Worm (Caenorhabditis elegans) whole organism, midembryonic: ENCODE results near the gene sde-2.

ENCODE experiments used
- T22C8.4 ChIP-seq: fragments of 200-800 bp; sonication (Bioruptor generic); IDR thresholded peaks from 2 replicates; pipeline ENCODE4 v1.3.6; 2022; ENCODE audit warnings: missing genetic modification characterization, missing compliant biosample characterization
- cog-1 ChIP-seq: sonication (generic microtip); optimal IDR thresholded peaks from 2 replicates; lab custom pipeline; 2016; ENCODE audit warnings: missing genetic modification characterization, missing compliant biosample characterization
- flt-1 ChIP-seq: fragments of 200-800 bp; sonication (Bioruptor generic); IDR thresholded peaks from 2 replicates; pipeline ENCODE4 v1.3.6; 2022; ENCODE audit warnings: missing genetic modification characterization, missing compliant biosample characterization
- klf-2 ChIP-seq: fragments of 200-800 bp; sonication (Bioruptor generic); conservative IDR thresholded peaks from 2 replicates; pipeline ENCODE4 v1.3.6; 2022; ENCODE audit warnings: missing genetic modification reagents, missing genetic modification characterization, missing compliant biosample characterization
- med-1 ChIP-seq: sonication (generic microtip); optimal IDR thresholded peaks from 2 replicates; lab custom pipeline; 2017; ENCODE audit warnings: missing genetic modification characterization, mild to moderate bottlenecking, missing compliant biosample characterization, antibody characterized with exemption, missing genetic modification reagents; ENCODE audit not compliant: insufficient read depth
- ref-1 ChIP-seq: fragments of 200-800 bp; sonication (Bioruptor generic); conservative IDR thresholded peaks from 2 replicates; pipeline ENCODE4 v1.3.6; 2022; ENCODE audit warnings: missing genetic modification reagents, missing genetic modification characterization, missing compliant biosample characterization
- tab-1 ChIP-seq: fragments of 200-800 bp; sonication (Bioruptor generic); IDR thresholded peaks from 2 replicates; pipeline ENCODE4 v1.3.6; 2022; ENCODE audit warnings: missing genetic modification characterization, missing compliant biosample characterization
- ztf-23 ChIP-seq: fragments of 200-800 bp; sonication (Bioruptor generic); IDR thresholded peaks from 2 replicates; pipeline ENCODE4 v1.3.6; 2022; ENCODE audit warnings: missing genetic modification reagents, missing genetic modification characterization, missing compliant biosample characterization
- ztf-29 ChIP-seq: fragments of 200-800 bp; sonication (Bioruptor generic); IDR thresholded peaks from 2 replicates; pipeline ENCODE4 v1.3.6; 2022; ENCODE audit warnings: missing genetic modification reagents, missing genetic modification characterization, missing compliant biosample characterization

sde-2 gene

DNA sequence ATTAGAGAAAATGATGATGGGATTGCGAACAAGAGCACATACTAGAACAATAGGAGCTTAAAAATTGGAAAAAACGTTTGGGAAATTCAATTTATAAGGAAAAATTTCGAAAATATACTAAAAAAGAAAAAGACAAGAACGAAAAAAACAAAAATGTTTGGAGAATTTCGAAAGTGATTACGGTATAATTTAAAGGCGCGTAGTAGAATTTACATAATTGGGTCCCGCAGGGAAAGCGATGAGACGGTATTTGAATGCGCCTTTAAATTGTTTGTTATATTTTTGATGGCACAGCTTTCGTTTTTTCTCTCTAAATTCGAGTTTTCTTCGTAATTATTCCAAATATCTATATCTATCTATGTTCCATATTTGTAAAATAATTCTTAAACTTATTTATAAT, 32.7 kb downstream of the sde-2 start:
- TF ChIP-seq med-1 (GFP tag; lab: Kevin White, UChicago), result no peak
- no peak for TF ChIP-seq klf-2 (GFP tag; lab: Robert Waterston, UW)
- no peak for TF ChIP-seq tab-1

DNA sequence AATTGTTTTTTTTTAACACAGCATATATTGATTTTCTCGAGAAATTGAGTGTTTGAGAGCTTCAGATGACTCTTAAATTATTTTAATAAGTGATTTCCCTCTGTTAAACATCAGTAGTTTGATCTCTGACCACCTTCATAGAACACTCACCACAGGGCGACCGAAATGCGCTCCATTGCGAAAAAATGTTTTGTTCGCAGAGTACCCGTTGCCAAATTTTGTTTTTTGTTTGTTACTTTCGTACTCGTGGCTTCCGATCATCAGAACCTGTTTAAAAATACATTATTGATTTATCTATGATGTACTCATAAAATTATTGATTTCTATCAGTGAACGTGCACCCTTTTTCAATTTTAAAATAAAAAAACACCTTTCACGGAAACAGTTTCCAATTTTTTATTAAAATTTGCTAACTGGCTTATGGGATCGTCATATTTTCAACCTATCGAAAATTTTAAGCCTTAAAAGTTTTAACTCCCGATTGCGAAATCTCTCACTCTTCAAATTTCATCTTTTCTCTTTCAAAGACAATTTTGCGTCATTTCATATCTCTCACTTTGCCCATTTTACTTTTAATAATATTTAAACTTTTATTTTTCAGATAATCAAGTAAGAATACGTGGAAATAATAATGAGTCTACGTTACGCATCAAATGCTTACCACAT, 33.4 kb downstream of the sde-2 start, which contains the start of gene letm-1:
Gene letm-1, plus strand, starts transcription at position 598 of the 666 bp plus-strand sequence.
- no peak for TF ChIP-seq flt-1 (GFP tag; lab: Robert Waterston, UW)
- TF ChIP-seq tab-1, result no peak
- no peak for TF ChIP-seq ztf-23 (GFP tag; lab: Robert Waterston, UW)
- TF ChIP-seq med-1 (GFP tag; lab: Kevin White, UChicago), result no peak
- no peak for TF ChIP-seq T22C8.4 (GFP tag; lab: Robert Waterston, UW)
- no peak for TF ChIP-seq ztf-29 (GFP tag; lab: Robert Waterston, UW)
- TF ChIP-seq cog-1 (tag; lab: Kevin White, UChicago), result no peak
- TF ChIP-seq klf-2 (GFP tag; lab: Robert Waterston, UW), result no peak
- TF ChIP-seq ref-1 (GFP tag; lab: Robert Waterston, UW), result no peak

DNA sequence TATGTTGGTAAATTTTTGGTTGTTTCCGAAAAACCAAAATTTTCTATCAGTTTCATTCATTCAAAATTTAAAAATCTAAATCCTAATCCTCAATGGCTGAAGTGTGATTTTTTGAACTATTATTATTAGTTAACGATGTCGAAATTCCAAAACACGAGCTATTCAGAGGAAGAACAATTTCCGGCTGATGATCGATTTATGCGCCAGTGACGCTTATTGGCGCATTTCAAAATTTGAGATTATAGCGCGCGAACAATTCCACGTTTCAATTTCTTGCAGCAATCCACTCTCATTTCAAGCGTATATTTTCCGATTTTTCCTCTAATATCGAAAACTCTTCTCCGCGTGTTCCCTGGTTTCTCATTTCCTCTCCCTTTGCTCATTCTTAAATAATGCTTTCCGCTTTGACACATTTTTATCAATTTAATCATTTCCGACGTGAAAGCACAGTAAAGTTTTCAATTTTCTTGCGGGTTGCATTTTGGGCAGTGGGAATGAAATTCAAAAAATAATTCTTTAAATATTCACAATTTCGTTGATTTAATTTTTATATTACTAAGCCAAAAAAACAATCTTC, 37.1 kb downstream of the sde-2 start:
- TF ChIP-seq ztf-29 (GFP tag; lab: Robert Waterston, UW), result no peak
- TF ChIP-seq flt-1 (GFP tag; lab: Robert Waterston, UW), result no peak
- TF ChIP-seq tab-1, result no peak
- no peak for TF ChIP-seq T22C8.4 (GFP tag; lab: Robert Waterston, UW)
- TF ChIP-seq med-1 (GFP tag; lab: Kevin White, UChicago), result no peak
- no peak for TF ChIP-seq ztf-23 (GFP tag; lab: Robert Waterston, UW)
- TF ChIP-seq ref-1 (GFP tag; lab: Robert Waterston, UW), result no peak
- TF ChIP-seq cog-1 (tag; lab: Kevin White, UChicago), result no peak
- TF ChIP-seq klf-2 (GFP tag; lab: Robert Waterston, UW), result no peak

DNA sequence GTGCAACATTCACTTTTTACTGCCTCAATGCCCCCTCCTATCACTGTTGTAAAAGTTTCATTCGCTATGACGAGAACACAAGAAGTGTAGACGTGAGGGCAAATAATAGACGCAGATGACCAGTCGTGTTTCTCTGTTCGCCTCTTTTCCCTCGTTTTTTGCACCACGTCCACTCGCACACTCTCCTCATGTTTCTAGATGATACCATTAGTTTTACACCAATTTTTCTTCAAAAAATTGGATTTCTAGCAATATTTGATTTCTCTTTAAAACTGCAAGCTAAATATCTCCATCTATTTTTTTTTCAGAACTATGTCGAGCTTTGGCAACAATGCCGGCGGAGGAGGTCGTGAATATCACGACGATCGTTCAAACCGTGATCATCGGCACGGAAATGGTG, 37.7 kb downstream of the sde-2 start, which contains the start of gene rde-12:
Gene rde-12, plus strand, starts transcription at position 301 of the 400 bp plus-strand sequence.
- no peak for TF ChIP-seq klf-2 (GFP tag; lab: Robert Waterston, UW)
- no peak for TF ChIP-seq ztf-23 (GFP tag; lab: Robert Waterston, UW)
- TF ChIP-seq tab-1, result no peak
- TF ChIP-seq med-1 (GFP tag; lab: Kevin White, UChicago), result no peak
- no peak for TF ChIP-seq cog-1 (tag; lab: Kevin White, UChicago)
- TF ChIP-seq ref-1 (GFP tag; lab: Robert Waterston, UW), result no peak

DNA sequence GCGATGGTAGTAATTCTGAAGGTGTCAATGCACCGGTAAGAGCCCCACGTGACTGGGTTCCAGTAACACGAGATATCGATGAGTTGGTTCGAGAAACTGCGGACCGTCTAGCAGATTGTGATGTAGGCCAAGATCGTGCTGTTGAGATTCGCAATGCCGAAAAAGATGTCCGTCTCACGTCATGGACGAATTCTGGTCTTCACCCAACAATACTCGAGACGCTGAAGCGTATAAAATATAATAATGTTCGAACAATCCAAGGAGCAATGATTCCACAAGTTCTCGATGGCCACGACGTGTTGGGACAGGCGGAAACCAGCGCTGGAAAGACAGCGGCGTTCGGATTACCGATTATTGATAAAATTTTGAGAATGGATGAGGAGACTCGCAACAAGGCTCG, 39.1 kb downstream of the sde-2 start:
- TF ChIP-seq klf-2 (GFP tag; lab: Robert Waterston, UW) (no peak), ref-1 (GFP tag; lab: Robert Waterston, UW) (no peak), flt-1 (GFP tag; lab: Robert Waterston, UW) (no peak), tab-1 (no peak), cog-1 (tag; lab: Kevin White, UChicago) (no peak), ztf-29 (GFP tag; lab: Robert Waterston, UW) (no peak), ztf-23 (GFP tag; lab: Robert Waterston, UW) (no peak), med-1 (GFP tag; lab: Kevin White, UChicago) (no peak), T22C8.4 (GFP tag; lab: Robert Waterston, UW) (no peak)

DNA sequence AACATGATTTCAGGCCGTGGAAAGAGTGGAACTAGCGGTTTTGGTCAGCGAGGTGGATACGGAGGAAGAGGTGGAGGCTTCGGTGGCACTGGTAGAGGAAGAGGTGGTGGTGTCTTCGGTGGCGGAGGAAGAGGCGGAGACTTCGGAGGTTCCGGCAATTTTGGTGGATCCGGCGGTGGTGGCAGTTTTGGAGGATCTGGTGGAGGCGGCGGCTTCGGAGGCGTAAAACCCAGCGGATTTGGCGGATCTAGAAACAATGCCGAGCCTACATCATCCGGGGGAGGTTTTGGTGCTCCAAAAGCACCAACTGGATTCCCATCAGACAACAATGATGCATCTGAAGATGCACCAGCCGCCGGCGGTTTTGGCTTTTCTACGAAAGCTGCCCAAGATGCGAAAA, 41.0 kb downstream of the sde-2 start:
- TF ChIP-seq med-1 (GFP tag; lab: Kevin White, UChicago) (no peak), klf-2 (GFP tag; lab: Robert Waterston, UW) (no peak), flt-1 (GFP tag; lab: Robert Waterston, UW) (peak; percentile 57; the same call in 1 of the 2 replicates), ztf-23 (GFP tag; lab: Robert Waterston, UW) (no peak), tab-1 (0 out of 2 replicates have a peak, but pooled peaks have one; percentile 23)

DNA sequence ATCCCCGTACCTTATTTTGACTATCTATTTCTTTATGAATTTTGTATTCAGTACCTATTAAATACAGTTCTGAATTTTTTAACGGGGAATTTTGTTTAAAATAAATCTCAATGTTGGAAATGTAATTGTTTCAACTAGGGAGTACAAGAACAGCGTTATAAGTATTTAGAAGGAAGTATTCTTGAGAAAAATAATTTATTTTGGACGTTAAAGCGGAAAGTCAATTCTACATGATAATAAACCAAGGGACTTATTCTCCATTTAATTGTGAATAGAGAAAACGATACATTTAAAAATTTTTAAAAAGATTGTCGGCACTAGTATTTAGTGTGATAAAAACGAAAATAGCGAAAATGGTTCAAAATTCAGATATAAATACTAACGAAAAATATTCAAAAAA, 41.8 kb downstream of the sde-2 start:
- TF ChIP-seq ztf-23 (GFP tag; lab: Robert Waterston, UW) (no peak), flt-1 (GFP tag; lab: Robert Waterston, UW) (no peak), ztf-29 (GFP tag; lab: Robert Waterston, UW) (no peak), klf-2 (GFP tag; lab: Robert Waterston, UW) (no peak), med-1 (GFP tag; lab: Kevin White, UChicago) (no peak), cog-1 (tag; lab: Kevin White, UChicago) (no peak), ref-1 (GFP tag; lab: Robert Waterston, UW) (no peak), tab-1 (no peak), T22C8.4 (GFP tag; lab: Robert Waterston, UW) (no peak)

DNA sequence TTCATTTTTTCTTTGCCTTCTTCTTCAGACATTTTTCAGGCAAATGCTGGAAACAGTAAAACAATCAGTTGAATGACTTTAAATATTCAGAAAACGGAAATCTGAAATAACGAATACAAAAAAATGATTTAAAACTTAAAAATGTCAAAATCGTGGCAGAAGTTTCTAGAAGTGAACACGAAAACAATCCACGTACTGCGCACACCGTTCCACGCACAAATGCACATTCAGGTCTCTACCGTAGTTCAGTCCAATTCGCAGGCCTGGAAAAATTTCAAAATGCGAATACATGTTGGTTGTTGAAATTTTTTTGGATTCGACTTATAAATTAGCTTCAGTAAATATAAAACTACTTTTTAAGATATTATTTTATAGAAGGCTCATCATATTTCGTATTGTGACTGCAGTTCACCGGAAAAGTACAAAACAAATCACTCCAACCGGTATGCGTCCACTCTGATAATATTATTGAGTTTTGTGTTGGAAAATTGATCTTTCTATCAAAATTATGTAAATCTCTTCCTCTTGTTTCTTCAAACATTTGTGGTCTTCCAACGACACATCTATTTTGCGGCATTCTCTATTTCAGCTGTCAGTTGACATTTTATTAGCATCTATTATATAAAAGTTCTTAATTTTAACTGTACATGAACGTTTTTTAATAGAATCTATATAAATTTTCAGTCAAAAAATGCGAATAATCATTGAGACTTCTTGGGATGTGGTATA, 44.7 kb downstream of the sde-2 start, which contains the start of the genes mip-2 and F58G11.4:
Gene mip-2, minus strand, starts transcription at position 48 of the 729 bp plus-strand sequence.
Gene F58G11.4, plus strand, starts transcription at position 679 of the 729 bp plus-strand sequence.
- no peak for TF ChIP-seq flt-1 (GFP tag; lab: Robert Waterston, UW)
- TF ChIP-seq ztf-29 (GFP tag; lab: Robert Waterston, UW), result no peak
- TF ChIP-seq T22C8.4 (GFP tag; lab: Robert Waterston, UW), result no peak
- no peak for TF ChIP-seq ref-1 (GFP tag; lab: Robert Waterston, UW)
- no peak for TF ChIP-seq cog-1 (tag; lab: Kevin White, UChicago)
- TF ChIP-seq med-1 (GFP tag; lab: Kevin White, UChicago), result no peak
- TF ChIP-seq ztf-23 (GFP tag; lab: Robert Waterston, UW), result no peak
- TF ChIP-seq klf-2 (GFP tag; lab: Robert Waterston, UW), result no peak
- no peak for TF ChIP-seq tab-1
